Comparison of ENCODE assay signal across 6 worm cellular contexts in the genomic region with DNA sequence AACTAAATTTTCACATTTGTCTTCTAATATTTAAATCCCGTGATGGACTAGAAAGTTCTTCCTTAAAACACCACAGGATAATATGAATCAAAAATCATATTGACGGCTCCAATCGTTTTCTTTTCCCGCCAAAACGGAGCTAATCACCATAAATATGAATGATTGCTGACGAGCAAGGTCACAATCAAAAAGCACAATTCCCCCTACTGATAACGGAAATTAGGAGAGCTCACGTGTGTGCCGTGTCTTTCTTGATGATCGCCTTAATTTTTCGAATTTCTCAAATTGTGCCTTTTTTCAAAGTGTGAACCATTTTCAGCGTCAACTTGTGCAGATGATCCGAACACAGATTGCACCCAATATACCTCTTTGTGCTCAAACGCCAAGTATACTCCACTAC.
TF ChIP-seq lines count a peak whose summit lies in the region.

No protein-coding gene starts in this region.

TF ChIP-seq in whole organism, L1 larva, 84 proteins besides CTCF, POLR2A, EP300 and RAD21:
- TF ChIP-seq ztf-4 (tag; optimal IDR thresholded peaks at IDR 0.05; lab: Kevin White, UChicago) (no peak), lsy-2 (tag; optimal IDR thresholded peaks at IDR 0.05; lab: Kevin White, UChicago) (no peak), elt-2 (tag; optimal IDR thresholded peaks at IDR 0.05; lab: Kevin White, UChicago) (peak; percentile 59), fos-1 (tag; optimal IDR thresholded peaks at IDR 0.05; lab: Kevin White, UChicago) (no peak), lin-35 (GFP tag; optimal IDR thresholded peaks at IDR 0.05; lab: Kevin White, UChicago) (peak in 1 of 2 experiments; percentile 32), tbx-2 (tag; optimal IDR thresholded peaks at IDR 0.05; lab: Kevin White, UChicago) (no peak), F16B12.6 (tag; optimal IDR thresholded peaks at IDR 0.05; lab: Kevin White, UChicago) (no peak), isw-1 (GFP tag; IDR thresholded peaks at IDR 0.05; lab: Robert Waterston, UW) (no peak), elt-3 (tag; optimal IDR thresholded peaks at IDR 0.05; lab: Kevin White, UChicago) (no peak)
TF ChIP-seq in whole organism, L1 larva: peak in this region for 2.

TF ChIP-seq in whole organism, L2 larva, 48 proteins besides CTCF, POLR2A, EP300 and RAD21:
- TF ChIP-seq fos-1 (tag; optimal IDR thresholded peaks at IDR 0.05; lab: Kevin White, UChicago), result peak; percentile 43
- peak; percentile 50 for TF ChIP-seq sma-9 (GFP tag; optimal IDR thresholded peaks at IDR 0.05; lab: Kevin White, UChicago)
- TF ChIP-seq sma-9 (tag; optimal IDR thresholded peaks at IDR 0.05; lab: Kevin White, UChicago), result no peak
- no peak for TF ChIP-seq gmeb-1 (tag; optimal IDR thresholded peaks at IDR 0.05; lab: Kevin White, UChicago)
TF ChIP-seq in whole organism, L2 larva: peak in this region for 2.

TF ChIP-seq in whole organism, L3 larva, 47 proteins besides CTCF, POLR2A, EP300 and RAD21:
- TF ChIP-seq pqm-1 (tag; optimal IDR thresholded peaks at IDR 0.05; lab: Kevin White, UChicago) (peak; percentile 72), nhr-67 (tag; optimal IDR thresholded peaks at IDR 0.05; lab: Kevin White, UChicago) (no peak), elt-2 (tag; optimal IDR thresholded peaks at IDR 0.05; lab: Kevin White, UChicago) (peak; percentile 83)

TF ChIP-seq in whole organism, L4 larva, 104 proteins besides CTCF, POLR2A, EP300 and RAD21 (continues in another document):
- TF ChIP-seq dve-1 (tag; optimal IDR thresholded peaks at IDR 0.05; lab: Kevin White, UChicago; ENCODE audit: insufficient read depth) (peak; percentile 51), fos-1 (tag; optimal IDR thresholded peaks at IDR 0.05; lab: Kevin White, UChicago) (no peak), zag-1 (tag; optimal IDR thresholded peaks at IDR 0.05; lab: Kevin White, UChicago) (no peak), zfp-2 (tag; optimal IDR thresholded peaks at IDR 0.05; lab: Kevin White, UChicago) (no peak), F37D6.2 (tag; optimal IDR thresholded peaks at IDR 0.05; lab: Kevin White, UChicago) (no peak), fkh-10 (GFP tag; optimal IDR thresholded peaks at IDR 0.05; lab: Kevin White, UChicago) (no peak), dmd-6 (GFP tag; IDR thresholded peaks at IDR 0.05; lab: Robert Waterston, UW) (peak; percentile 83), hlh-11 (tag; optimal IDR thresholded peaks at IDR 0.05; lab: Kevin White, UChicago) (peak; percentile 56), sdz-12 (GFP tag; optimal IDR thresholded peaks at IDR 0.05; lab: Kevin White, UChicago) (no peak), mxl-3 (GFP tag; optimal IDR thresholded peaks at IDR 0.05; lab: Kevin White, UChicago) (peak; percentile 23), mxl-2 (GFP tag; conservative IDR thresholded peaks at IDR 0.05; lab: Robert Waterston, UW) (no peak), nhr-11 (tag; optimal IDR thresholded peaks at IDR 0.05; lab: Kevin White, UChicago) (no peak), dmd-8 (GFP tag; IDR thresholded peaks at IDR 0.05; lab: Robert Waterston, UW) (no peak), pqm-1 (tag; optimal IDR thresholded peaks at IDR 0.05; lab: Kevin White, UChicago) (peak; percentile 42), hlh-30 (tag; optimal IDR thresholded peaks at IDR 0.05; lab: Kevin White, UChicago; ENCODE audit: insufficient read depth) (peak; percentile 58), spr-1 (tag; optimal IDR thresholded peaks at IDR 0.05; lab: Kevin White, UChicago) (no peak), mdl-1 (tag; optimal IDR thresholded peaks at IDR 0.05; lab: Kevin White, UChicago) (peak in 1 of 2 experiments; percentile 19), zip-2 (tag; optimal IDR thresholded peaks at IDR 0.05; lab: Kevin White, UChicago) (no peak), nhr-77 (tag; optimal IDR thresholded peaks at IDR 0.05; lab: Kevin White, UChicago) (peak; percentile 18), Y75B8A.6 (GFP tag; IDR thresholded peaks at IDR 0.05; lab: Robert Waterston, UW) (no peak), lin-1 (GFP tag; IDR thresholded peaks at IDR 0.05; lab: Robert Waterston, UW) (no peak), mep-1 (tag; optimal IDR thresholded peaks at IDR 0.05; lab: Kevin White, UChicago) (no peak), dmd-9 (GFP tag; IDR thresholded peaks at IDR 0.05; lab: Robert Waterston, UW) (no peak), Y105C5A.15 (GFP tag; IDR thresholded peaks at IDR 0.05; lab: Robert Waterston, UW) (no peak), ctbp-1 (GFP tag; IDR thresholded peaks at IDR 0.05; lab: Robert Waterston, UW) (no peak)

TF ChIP-seq in whole organism, late embryonic, 69 proteins besides CTCF, POLR2A, EP300 and RAD21:
- TF ChIP-seq K02D7.2 (tag; optimal IDR thresholded peaks at IDR 0.05; lab: Kevin White, UChicago) (no peak), pros-1 (tag; optimal IDR thresholded peaks at IDR 0.05; lab: Kevin White, UChicago) (no peak), elt-2 (tag; optimal IDR thresholded peaks at IDR 0.05; lab: Kevin White, UChicago) (peak; percentile 72)

TF ChIP-seq in whole organism, young adult, 124 proteins besides CTCF, POLR2A, EP300 and RAD21:
- TF ChIP-seq sea-2 (GFP tag; IDR thresholded peaks at IDR 0.05; lab: Robert Waterston, UW), result no peak
- peak; percentile 75 for TF ChIP-seq nhr-80 (tag; optimal IDR thresholded peaks at IDR 0.05; lab: Kevin White, UChicago)
- no peak for TF ChIP-seq cebp-2 (GFP tag; IDR thresholded peaks at IDR 0.05; lab: Robert Waterston, UW)
